Worm (Caenorhabditis elegans): Measurements from ENCODE around the gene F28E10.1.

The F28E10.1 gene

ce11 chrIV:4605608-4606007 is 37.0 kb downstream of the F28E10.1 start, which contains the start of gene nspg-10:
Gene nspg-10 (plus strand): TSS chrIV:4605786.
- no peak for TF ChIP-seq egrh-3 (GFP tag; IDR thresholded peaks at IDR 0.05)
- TF ChIP-seq F39B2.1 (GFP tag; IDR thresholded peaks at IDR 0.05) = no peak
- no peak for TF ChIP-seq aptf-2 (GFP tag; conservative IDR thresholded peaks at IDR 0.05)
- TF ChIP-seq ZK185.1 (tag; optimal IDR thresholded peaks at IDR 0.05; ENCODE audit: poor library complexity, severe bottlenecking) = no peak
- no peak for TF ChIP-seq T26A5.8 (tag; optimal IDR thresholded peaks at IDR 0.05)
- TF ChIP-seq let-607 (tag; optimal IDR thresholded peaks at IDR 0.05) = peak; percentile 21 to 72
- TF ChIP-seq mxl-1 (tag; optimal IDR thresholded peaks at IDR 0.05) = no peak
- no peak for TF ChIP-seq egl-44 (GFP tag; IDR thresholded peaks at IDR 0.05)
- no peak for TF ChIP-seq hmg-20 (GFP tag; IDR thresholded peaks at IDR 0.05)
- TF ChIP-seq pbrm-1 (GFP tag; IDR thresholded peaks at IDR 0.05) = no peak
- TF ChIP-seq T07F8.4 (tag; optimal IDR thresholded peaks at IDR 0.05) = no peak
- no peak for TF ChIP-seq sdz-38 (tag; optimal IDR thresholded peaks at IDR 0.05)
- peak; percentile 79 for TF ChIP-seq nhr-80 (tag; optimal IDR thresholded peaks at IDR 0.05)
- TF ChIP-seq rec-8 (tag; optimal IDR thresholded peaks at IDR 0.05) = no peak
- TF ChIP-seq ztf-18 (tag; optimal IDR thresholded peaks at IDR 0.05) = no peak
- TF ChIP-seq atf-7 (tag; optimal IDR thresholded peaks at IDR 0.05) = no peak
- TF ChIP-seq ccch-3 (GFP tag; optimal IDR thresholded peaks at IDR 0.05) = no peak
- TF ChIP-seq F52B5.7 (tag; optimal IDR thresholded peaks at IDR 0.05) = no peak
- no peak for TF ChIP-seq bed-1 (GFP tag; IDR thresholded peaks at IDR 0.05)
- peak; percentile 37; the same call in 1 of the 2 replicates for TF ChIP-seq dox-1 (GFP tag; IDR thresholded peaks at IDR 0.05)

ce11 chrIV:4608661-4609060 is 40.0 kb downstream of the F28E10.1 start:
- TF ChIP-seq zfh-2 (GFP tag; conservative IDR thresholded peaks at IDR 0.05) (peak; percentile 91), hlh-12 (tag; optimal IDR thresholded peaks at IDR 0.05) (no peak)

- no peak for TF ChIP-seq hlh-26 (GFP tag; conservative IDR thresholded peaks at IDR 0.05)
- TF ChIP-seq ama-1 (optimal IDR thresholded peaks at IDR 0.05) = no peak
- TF ChIP-seq ama-1 (GFP tag; optimal IDR thresholded peaks at IDR 0.05) = no peak
- no peak for TF ChIP-seq ztf-18 (tag; optimal IDR thresholded peaks at IDR 0.05)
- no peak for TF ChIP-seq hmg-1.2 (GFP tag; IDR thresholded peaks at IDR 0.05)
- TF ChIP-seq fkh-3 (tag; optimal IDR thresholded peaks at IDR 0.05) = no peak
These were observed 40.9 kb downstream of the F28E10.1 start, which contains the start of gene col-110 for ce11 chrIV:4609568-4609967. Gene col-110 (minus strand): TSS chrIV:4609668.

- no peak for TF ChIP-seq lin-26 (GFP tag; IDR thresholded peaks at IDR 0.05)
- no peak for TF ChIP-seq die-1 (tag; optimal IDR thresholded peaks at IDR 0.05)
- TF ChIP-seq hlh-12 (tag; optimal IDR thresholded peaks at IDR 0.05) = no peak
- TF ChIP-seq madf-6 (GFP tag; IDR thresholded peaks at IDR 0.05) = no peak
- no peak for TF ChIP-seq F49E8.2 (tag; optimal IDR thresholded peaks at IDR 0.05; ENCODE audit: insufficient read depth)
- no peak for TF ChIP-seq mxl-1 (tag; optimal IDR thresholded peaks at IDR 0.05)
- no peak for TF ChIP-seq ztf-6 (GFP tag; IDR thresholded peaks at IDR 0.05)
- no peak for TF ChIP-seq Y67H2A.10 (GFP tag; conservative IDR thresholded peaks at IDR 0.05)
- no peak for TF ChIP-seq ceh-58 (GFP tag; IDR thresholded peaks at IDR 0.05)
- no peak for TF ChIP-seq chd-7 (tag; optimal IDR thresholded peaks at IDR 0.05)
- TF ChIP-seq sptf-2 (GFP tag; optimal IDR thresholded peaks at IDR 0.05) = no peak
- no peak for TF ChIP-seq F23B12.7 (tag; optimal IDR thresholded peaks at IDR 0.05; ENCODE audit: insufficient read depth)
- TF ChIP-seq somi-1 (GFP tag; optimal IDR thresholded peaks at IDR 0.05) = no peak
- TF ChIP-seq nhr-179 (tag; optimal IDR thresholded peaks at IDR 0.05) = no peak
- no peak for TF ChIP-seq ets-4 (GFP tag; optimal IDR thresholded peaks at IDR 0.05)
- no peak for TF ChIP-seq bed-1 (GFP tag; IDR thresholded peaks at IDR 0.05)
- TF ChIP-seq F57A8.1 (GFP tag; optimal IDR thresholded peaks at IDR 0.05) = no peak
These were observed 43.1 kb downstream of the F28E10.1 start for ce11 chrIV:4611740-4612139.

Data from whole organism, young adult.